Worm (Caenorhabditis elegans) whole organism, young adult: ENCODE data around the gene C49F8.14.

Source experiments
- B0035.1 ChIP-seq: sonication (generic microtip); optimal IDR thresholded peaks from 2 replicates; lab custom pipeline; 2016; ENCODE audit warnings: missing genetic modification characterization, mild to moderate bottlenecking, missing compliant biosample characterization, missing genotype, missing genetic modification reagents
- F22D6.2 ChIP-seq: sonication (generic microtip); optimal IDR thresholded peaks from 2 replicates; lab custom pipeline; 2016; ENCODE audit warnings: mild to moderate bottlenecking, missing genetic modification characterization, missing compliant biosample characterization
- F33H1.4 ChIP-seq: fragments of 200-800 bp; sonication (Bioruptor generic); IDR thresholded peaks from 2 replicates; pipeline ENCODE4 v1.3.6; 2022; ENCODE audit warnings: missing genetic modification reagents, missing genetic modification characterization, missing compliant biosample characterization
- F39B2.1 ChIP-seq: fragments of 200-800 bp; sonication (Bioruptor generic); IDR thresholded peaks from 2 replicates; pipeline ENCODE4 v1.3.6; 2022; ENCODE audit warnings: missing genetic modification reagents, missing genetic modification characterization, missing compliant biosample characterization
- F49E8.2 ChIP-seq: sonication (generic microtip); optimal IDR thresholded peaks from 3 replicates; lab custom pipeline; 2017; ENCODE audit warnings: missing genetic modification characterization, mild to moderate bottlenecking, missing compliant biosample characterization, antibody characterized with exemption, moderate library complexity; ENCODE audit not compliant: insufficient read depth
- F55B11.4 ChIP-seq: sonication (generic microtip); optimal IDR thresholded peaks from 2 replicates; lab custom pipeline; 2016; ENCODE audit warnings: missing compliant biosample characterization, missing genetic modification characterization, borderline replicate concordance; ENCODE audit not compliant: insufficient read depth
- F57A8.1 ChIP-seq: fragments of 200-800 bp; sonication (Bioruptor generic); optimal IDR thresholded peaks from 2 replicates; lab custom pipeline; 2018; ENCODE audit warnings: mild to moderate bottlenecking, missing genetic modification characterization, moderate library complexity, missing compliant biosample characterization
- K11D2.4 ChIP-seq: fragments of 200-800 bp; sonication (Bioruptor generic); IDR thresholded peaks from 2 replicates; pipeline ENCODE4 v1.3.6; 2022; ENCODE audit warnings: missing genetic modification reagents, missing genetic modification characterization, missing compliant biosample characterization
- K12H6.12 ChIP-seq: fragments of 200-800 bp; sonication (Bioruptor generic); optimal IDR thresholded peaks from 2 replicates; lab custom pipeline; 2018; ENCODE audit warnings: mild to moderate bottlenecking, missing genetic modification characterization, missing compliant biosample characterization
- T26A5.8 ChIP-seq: sonication (generic microtip); optimal IDR thresholded peaks from 2 replicates; lab custom pipeline; 2016; ENCODE audit warnings: missing genetic modification characterization, missing compliant biosample characterization
- Y53F4B.3 ChIP-seq: fragments of 200-800 bp; sonication (Bioruptor generic); IDR thresholded peaks from 2 replicates; pipeline ENCODE4 v1.3.6; 2022; ENCODE audit warnings: missing genetic modification reagents, missing genetic modification characterization, missing compliant biosample characterization
- Y56A3A.18 ChIP-seq: fragments of 200-800 bp; sonication (Bioruptor generic); IDR thresholded peaks from 2 replicates; pipeline ENCODE4 v1.3.6; 2022; ENCODE audit warnings: missing genetic modification reagents, missing genetic modification characterization, missing compliant biosample characterization
- ZK185.1 ChIP-seq: sonication (generic microtip); optimal IDR thresholded peaks from 2 replicates; lab custom pipeline; 2016; ENCODE audit warnings: mild to moderate bottlenecking, missing genetic modification characterization, missing compliant biosample characterization; ENCODE audit not compliant: poor library complexity, severe bottlenecking
- aptf-2 ChIP-seq: fragments of 200-800 bp; sonication (Bioruptor generic); conservative IDR thresholded peaks from 2 replicates; pipeline ENCODE4 v1.3.6; 2022; ENCODE audit warnings: missing genetic modification reagents, missing genetic modification characterization, missing compliant biosample characterization
- atf-7 ChIP-seq: sonication (generic microtip); optimal IDR thresholded peaks from 2 replicates; lab custom pipeline; 2017; ENCODE audit warnings: mild to moderate bottlenecking, missing genetic modification characterization, missing compliant biosample characterization
- attf-5 ChIP-seq: fragments of 200-800 bp; sonication (Bioruptor generic); optimal IDR thresholded peaks from 2 replicates; lab custom pipeline; 2018; ENCODE audit warnings: mild to moderate bottlenecking, missing genetic modification characterization, missing compliant biosample characterization
- attf-6 ChIP-seq: fragments of 200-800 bp; sonication (Bioruptor generic); IDR thresholded peaks from 2 replicates; pipeline ENCODE4 v1.3.6; 2022; ENCODE audit warnings: missing genetic modification reagents, missing genetic modification characterization, missing compliant biosample characterization
- ceh-58 ChIP-seq: fragments of 200-800 bp; sonication (Bioruptor generic); IDR thresholded peaks from 2 replicates; pipeline ENCODE4 v1.3.6; 2022; ENCODE audit warnings: missing genetic modification characterization, missing compliant biosample characterization
- ceh-79 ChIP-seq: sonication (generic microtip); optimal IDR thresholded peaks from 2 replicates; lab custom pipeline; 2017; ENCODE audit warnings: mild to moderate bottlenecking, missing genetic modification characterization, missing compliant biosample characterization
- dpff-1 ChIP-seq: sonication (generic microtip); optimal IDR thresholded peaks from 2 replicates; lab custom pipeline; 2017; ENCODE audit warnings: mild to moderate bottlenecking, missing genetic modification characterization, missing compliant biosample characterization
- efl-1 ChIP-seq: fragments of 150-350 bp; optimal IDR thresholded peaks from 2 replicates; lab custom pipeline; 2014; ENCODE audit warnings: missing biosample characterization, missing genetic modification reagents, missing genetic modification characterization
- ekl-4 ChIP-seq: fragments of 200-800 bp; sonication (Bioruptor generic); IDR thresholded peaks from 2 replicates; pipeline ENCODE4 v1.3.6; 2022; ENCODE audit warnings: missing genetic modification reagents, missing genetic modification characterization, missing compliant biosample characterization
- hlh-12 ChIP-seq: sonication (generic microtip); optimal IDR thresholded peaks from 2 replicates; lab custom pipeline; 2016; ENCODE audit warnings: missing genetic modification characterization, missing compliant biosample characterization
- lag-1 ChIP-seq: fragments of 200-800 bp; sonication (Bioruptor generic); IDR thresholded peaks from 2 replicates; pipeline ENCODE4 v1.3.6; 2022; ENCODE audit warnings: missing genetic modification reagents, missing genetic modification characterization, missing compliant biosample characterization
- let-526 ChIP-seq: fragments of 200-800 bp; sonication (Bioruptor generic); IDR thresholded peaks from 2 replicates; pipeline ENCODE4 v1.3.6; 2022; ENCODE audit warnings: missing genetic modification reagents, missing genetic modification characterization, missing compliant biosample characterization
- lin-26 ChIP-seq: fragments of 200-800 bp; sonication (Bioruptor generic); IDR thresholded peaks from 2 replicates; pipeline ENCODE4 v1.3.6; 2022; ENCODE audit warnings: missing genetic modification reagents, missing genetic modification characterization, missing compliant biosample characterization
- lir-1 ChIP-seq: fragments of 200-800 bp; sonication (Bioruptor generic); conservative IDR thresholded peaks from 2 replicates; pipeline ENCODE4 v1.3.6; 2022; ENCODE audit warnings: missing genetic modification reagents, missing genetic modification characterization, missing compliant biosample characterization
- lsl-1 ChIP-seq: fragments of 200-800 bp; sonication (Bioruptor generic); optimal IDR thresholded peaks from 2 replicates; lab custom pipeline; 2018; ENCODE audit warnings: mild to moderate bottlenecking, missing genetic modification characterization, moderate library complexity, missing compliant biosample characterization
- madf-10 ChIP-seq: sonication (generic microtip); optimal IDR thresholded peaks from 2 replicates; lab custom pipeline; 2016; ENCODE audit warnings: mild to moderate bottlenecking, missing genetic modification characterization, missing compliant biosample characterization
- madf-6 ChIP-seq: fragments of 200-800 bp; sonication (Bioruptor generic); IDR thresholded peaks from 2 replicates; pipeline ENCODE4 v1.3.6; 2022; ENCODE audit warnings: missing genetic modification reagents, missing genetic modification characterization, missing compliant biosample characterization
- madf-8 ChIP-seq: fragments of 200-800 bp; sonication (Bioruptor generic); conservative IDR thresholded peaks from 2 replicates; pipeline ENCODE4 v1.3.6; 2022; ENCODE audit warnings: missing genetic modification reagents, missing genetic modification characterization, missing compliant biosample characterization
- mxl-1 ChIP-seq: sonication (generic microtip); optimal IDR thresholded peaks from 2 replicates; lab custom pipeline; 2016; ENCODE audit warnings: missing genetic modification characterization, missing compliant biosample characterization
- nfya-1 ChIP-seq: sonication (generic microtip); optimal IDR thresholded peaks from 2 replicates; lab custom pipeline; 2017; ENCODE audit warnings: antibody characterized with exemption, missing compliant biosample characterization, missing genetic modification characterization, borderline replicate concordance; ENCODE audit not compliant: insufficient read depth
- nhr-27 ChIP-seq: fragments of 200-800 bp; sonication (Bioruptor generic); optimal IDR thresholded peaks from 2 replicates; lab custom pipeline; 2018; ENCODE audit warnings: mild to moderate bottlenecking, missing genetic modification characterization, moderate library complexity, missing compliant biosample characterization
- nhr-90 ChIP-seq: sonication (generic microtip); optimal IDR thresholded peaks from 2 replicates; lab custom pipeline; 2016; ENCODE audit warnings: missing genotype, mild to moderate bottlenecking, missing genetic modification characterization, missing compliant biosample characterization
- rec-8 ChIP-seq, 2 experiments: sonication (generic microtip); optimal IDR thresholded peaks; 2 replicates each; lab custom pipeline; 2016; ENCODE audit warnings: mild to moderate bottlenecking in 2 of 2, missing genetic modification characterization in 2 of 2, missing genetic modification reagents in 2 of 2, missing genotype in 2 of 2, missing biosample characterization in 1 of 2, missing compliant biosample characterization in 1 of 2, moderate library complexity in 1 of 2
- snpc-3.4 ChIP-seq: sonication (generic microtip); optimal IDR thresholded peaks from 2 replicates; lab custom pipeline; 2017; ENCODE audit warnings: missing genetic modification characterization, mild to moderate bottlenecking, missing compliant biosample characterization, antibody characterized with exemption, moderate library complexity, missing genotype, missing genetic modification reagents
- snpc-4 ChIP-seq, 5 experiments: fragments of 150-350 bp in 1 of 5; sonication (generic microtip) in 4 of 5; optimal IDR thresholded peaks; 2 replicates each; lab custom pipeline; 2014 to 2018; ENCODE audit warnings: missing genetic modification characterization in 5 of 5, missing biosample characterization in 3 of 5, antibody characterized with exemption in 2 of 5, mild to moderate bottlenecking in 2 of 5, missing compliant biosample characterization in 2 of 5, missing genotype in 2 of 5, moderate library complexity in 2 of 5, missing genetic modification reagents in 1 of 5
- sptf-2 ChIP-seq: fragments of 200-800 bp; sonication (Bioruptor generic); optimal IDR thresholded peaks from 2 replicates; lab custom pipeline; 2018; ENCODE audit warnings: mild to moderate bottlenecking, missing genetic modification characterization, missing compliant biosample characterization
- tbx-9 ChIP-seq: sonication (generic microtip); optimal IDR thresholded peaks from 2 replicates; lab custom pipeline; 2016; ENCODE audit warnings: borderline replicate concordance, missing genetic modification characterization, inconsistent platforms, missing compliant biosample characterization
- tlf-1 ChIP-seq: fragments of 200-800 bp; sonication (Bioruptor generic); optimal IDR thresholded peaks from 2 replicates; lab custom pipeline; 2018; ENCODE audit warnings: mild to moderate bottlenecking, missing genetic modification characterization, missing compliant biosample characterization
- xnd-1 ChIP-seq: sonication (generic microtip); optimal IDR thresholded peaks from 2 replicates; lab custom pipeline; 2016; ENCODE audit warnings: missing genotype, missing genetic modification reagents, missing genetic modification characterization, missing compliant biosample characterization
- zim-3 ChIP-seq: sonication (generic microtip); optimal IDR thresholded peaks from 2 replicates; lab custom pipeline; 2017; ENCODE audit warnings: mild to moderate bottlenecking, missing genetic modification characterization, moderate library complexity, missing compliant biosample characterization
- ztf-22 ChIP-seq: fragments of 200-800 bp; sonication (Bioruptor generic); optimal IDR thresholded peaks from 2 replicates; lab custom pipeline; 2018; ENCODE audit warnings: mild to moderate bottlenecking, missing genetic modification characterization, moderate library complexity, missing compliant biosample characterization
- ztf-26 ChIP-seq: sonication (generic microtip); optimal IDR thresholded peaks from 2 replicates; lab custom pipeline; 2017; ENCODE audit warnings: missing genetic modification characterization, missing compliant biosample characterization
- ztf-3 ChIP-seq: fragments of 200-800 bp; sonication (Bioruptor generic); optimal IDR thresholded peaks from 2 replicates; lab custom pipeline; 2018; ENCODE audit warnings: mild to moderate bottlenecking, missing genetic modification characterization, missing compliant biosample characterization
- ztf-6 ChIP-seq: fragments of 200-800 bp; sonication (Bioruptor generic); IDR thresholded peaks from 2 replicates; pipeline ENCODE4 v1.3.6; 2022; ENCODE audit warnings: missing genetic modification reagents, missing genetic modification characterization, missing compliant biosample characterization

Gene C49F8.14

ce11 chrX:13331386-13331785 lies 45.4 kb downstream of the C49F8.14 start, which contains the start of gene sir-2.3:
TSS of gene sir-2.3 (plus strand) at chrX:13331686.
- TF ChIP-seq K11D2.4 (GFP tag; lab: Robert Waterston, UW) (no peak), F33H1.4 (GFP tag; lab: Robert Waterston, UW) (no peak), snpc-4 (GFP tag; optimal IDR thresholded peaks at IDR 0.05; lab: Kevin White, UChicago) (no peak), snpc-4 (tag; optimal IDR thresholded peaks at IDR 0.05; lab: Kevin White, UChicago) (no peak), dpff-1 (tag; lab: Kevin White, UChicago) (no peak), madf-6 (no peak), nfya-1 (tag; lab: Kevin White, UChicago) (no peak)

- no peak for TF ChIP-seq F57A8.1 (GFP tag; lab: Kevin White, UChicago)
- no peak for TF ChIP-seq xnd-1 (tag; lab: Kevin White, UChicago)
- TF ChIP-seq ztf-26: no peak
- TF ChIP-seq let-526: no peak
- no peak for TF ChIP-seq Y53F4B.3
- no peak for TF ChIP-seq lin-26
- no peak for TF ChIP-seq T26A5.8
- TF ChIP-seq F39B2.1 (GFP tag; lab: Robert Waterston, UW): no peak
- TF ChIP-seq lsl-1 (GFP tag; lab: Kevin White, UChicago): no peak
- TF ChIP-seq ztf-3: no peak
- TF ChIP-seq ceh-79 (tag; lab: Kevin White, UChicago): no peak
- no peak for TF ChIP-seq attf-6
- no peak for TF ChIP-seq mxl-1 (tag; lab: Kevin White, UChicago)
- no peak for TF ChIP-seq zim-3 (tag; lab: Kevin White, UChicago)
- no peak for TF ChIP-seq lir-1 (GFP tag; lab: Robert Waterston, UW)
- 0 out of 2 replicates have a peak, but pooled peaks have one; percentile 13 for TF ChIP-seq ekl-4 (GFP tag; lab: Robert Waterston, UW)
- TF ChIP-seq aptf-2 (GFP tag; lab: Robert Waterston, UW): no peak
- no peak for TF ChIP-seq Y56A3A.18 (GFP tag; lab: Robert Waterston, UW)
- TF ChIP-seq B0035.1 (tag; lab: Kevin White, UChicago): no peak
- no peak for TF ChIP-seq F49E8.2 (tag; lab: Kevin White, UChicago)
- no peak for TF ChIP-seq F55B11.4 (tag; lab: Kevin White, UChicago)
- TF ChIP-seq nhr-90: no peak
- no peak for TF ChIP-seq tbx-9 (tag; lab: Kevin White, UChicago)
- no peak for TF ChIP-seq nhr-27
- peak; percentile 25 for TF ChIP-seq atf-7
- TF ChIP-seq tlf-1 (GFP tag; lab: Kevin White, UChicago): no peak
- no peak for TF ChIP-seq ceh-58 (GFP tag; lab: Robert Waterston, UW)
- peak; percentile 45 for TF ChIP-seq K12H6.12 (tag; lab: Kevin White, UChicago)
- no peak for TF ChIP-seq hlh-12 (tag; lab: Kevin White, UChicago)
- TF ChIP-seq rec-8 (tag; optimal IDR thresholded peaks at IDR 0.05; lab: Kevin White, UChicago): no peak
- TF ChIP-seq sptf-2 (GFP tag; lab: Kevin White, UChicago): no peak
- no peak for TF ChIP-seq lag-1
- peak; percentile 62 for TF ChIP-seq attf-5 (GFP tag; lab: Kevin White, UChicago)
- no peak for TF ChIP-seq madf-8 (GFP tag; lab: Robert Waterston, UW)
- TF ChIP-seq F22D6.2 (tag; lab: Kevin White, UChicago): no peak
- TF ChIP-seq ztf-22 (GFP tag; lab: Kevin White, UChicago): no peak
- TF ChIP-seq ztf-6: no peak
- no peak for TF ChIP-seq snpc-3.4 (tag; lab: Kevin White, UChicago)
- TF ChIP-seq ZK185.1: peak; percentile 44
- TF ChIP-seq efl-1: no peak
- no peak for TF ChIP-seq madf-10 (tag; lab: Kevin White, UChicago)
Measured at ce11 chrX:13328868-13329267, 47.9 kb downstream of the C49F8.14 start.
